Worm (Caenorhabditis elegans): ENCODE data around the gene C53C11.2.

ce11 chrX:17378996-17379395, 42.6 kb downstream of the C53C11.2 start:
- no peak for TF ChIP-seq nhr-11 (tag; optimal IDR thresholded peaks at IDR 0.05)
- no peak for TF ChIP-seq nhr-25 (tag; optimal IDR thresholded peaks at IDR 0.05; ENCODE audit: borderline replicate concordance, insufficient read depth)
- TF ChIP-seq lin-15B (tag; optimal IDR thresholded peaks at IDR 0.05), result no peak
- no peak for TF ChIP-seq hmg-1.1 (GFP tag; IDR thresholded peaks at IDR 0.05)
- no peak for TF ChIP-seq lir-3 (tag; optimal IDR thresholded peaks at IDR 0.05)
- TF ChIP-seq pha-4 (GFP tag; IDR thresholded peaks at IDR 0.05), result no peak
- TF ChIP-seq pha-4 (tag; optimal IDR thresholded peaks at IDR 0.05), result no peak
- no peak for TF ChIP-seq unc-39 (tag; optimal IDR thresholded peaks at IDR 0.05)
- no peak for TF ChIP-seq ama-1 (optimal IDR thresholded peaks at IDR 0.05)
- TF ChIP-seq mep-1 (tag; optimal IDR thresholded peaks at IDR 0.05), result no peak
- TF ChIP-seq lsy-2 (tag; optimal IDR thresholded peaks at IDR 0.05), result no peak
- no peak for TF ChIP-seq zfp-2 (tag; optimal IDR thresholded peaks at IDR 0.05)
